Worm (Caenorhabditis elegans) whole organism, young adult: Measurements from ENCODE around the gene kqt-3.

Experiments
- B0336.3 ChIP-seq: fragments of 200-800 bp; sonication (Bioruptor generic); IDR thresholded peaks from 2 replicates; pipeline ENCODE4 v1.3.6; 2022; ENCODE audit warnings: missing genetic modification characterization, missing compliant biosample characterization
- C06A6.2 ChIP-seq: fragments of 200-800 bp; sonication (Bioruptor generic); conservative IDR thresholded peaks from 2 replicates; pipeline ENCODE4 v1.3.6; 2022; ENCODE audit warnings: missing genetic modification characterization, missing compliant biosample characterization
- F33H1.4 ChIP-seq: fragments of 200-800 bp; sonication (Bioruptor generic); IDR thresholded peaks from 2 replicates; pipeline ENCODE4 v1.3.6; 2022; ENCODE audit warnings: missing genetic modification reagents, missing genetic modification characterization, missing compliant biosample characterization
- F39B2.1 ChIP-seq: fragments of 200-800 bp; sonication (Bioruptor generic); IDR thresholded peaks from 2 replicates; pipeline ENCODE4 v1.3.6; 2022; ENCODE audit warnings: missing genetic modification reagents, missing genetic modification characterization, missing compliant biosample characterization
- F52B5.7 ChIP-seq: sonication (generic microtip); optimal IDR thresholded peaks from 2 replicates; lab custom pipeline; 2016; ENCODE audit warnings: mild to moderate bottlenecking, missing genetic modification characterization, missing compliant biosample characterization
- K11D2.4 ChIP-seq: fragments of 200-800 bp; sonication (Bioruptor generic); IDR thresholded peaks from 2 replicates; pipeline ENCODE4 v1.3.6; 2022; ENCODE audit warnings: missing genetic modification reagents, missing genetic modification characterization, missing compliant biosample characterization
- K12H6.12 ChIP-seq: fragments of 200-800 bp; sonication (Bioruptor generic); optimal IDR thresholded peaks from 2 replicates; lab custom pipeline; 2018; ENCODE audit warnings: mild to moderate bottlenecking, missing genetic modification characterization, missing compliant biosample characterization
- T26A5.8 ChIP-seq: sonication (generic microtip); optimal IDR thresholded peaks from 2 replicates; lab custom pipeline; 2016; ENCODE audit warnings: missing genetic modification characterization, missing compliant biosample characterization
- Y53F4B.3 ChIP-seq: fragments of 200-800 bp; sonication (Bioruptor generic); IDR thresholded peaks from 2 replicates; pipeline ENCODE4 v1.3.6; 2022; ENCODE audit warnings: missing genetic modification reagents, missing genetic modification characterization, missing compliant biosample characterization
- Y56A3A.18 ChIP-seq: fragments of 200-800 bp; sonication (Bioruptor generic); IDR thresholded peaks from 2 replicates; pipeline ENCODE4 v1.3.6; 2022; ENCODE audit warnings: missing genetic modification reagents, missing genetic modification characterization, missing compliant biosample characterization
- Y95B8A.8 ChIP-seq: fragments of 200-800 bp; sonication (Bioruptor generic); IDR thresholded peaks from 2 replicates; pipeline ENCODE4 v1.3.6; 2022; ENCODE audit warnings: missing genetic modification reagents, missing genetic modification characterization, missing compliant biosample characterization
- ZK185.1 ChIP-seq: sonication (generic microtip); optimal IDR thresholded peaks from 2 replicates; lab custom pipeline; 2016; ENCODE audit warnings: mild to moderate bottlenecking, missing genetic modification characterization, missing compliant biosample characterization; ENCODE audit not compliant: poor library complexity, severe bottlenecking
- ama-1 ChIP-seq, 3 experiments: fragments of 150-350 bp in 1 of 3; sonication (generic microtip) in 2 of 3; optimal IDR thresholded peaks; 2 replicates each; lab custom pipeline; 2014 to 2018; ENCODE audit warnings: missing biosample characterization in 2 of 3, missing genetic modification characterization in 2 of 3, missing genetic modification reagents in 2 of 3
- aptf-2 ChIP-seq: fragments of 200-800 bp; sonication (Bioruptor generic); conservative IDR thresholded peaks from 2 replicates; pipeline ENCODE4 v1.3.6; 2022; ENCODE audit warnings: missing genetic modification reagents, missing genetic modification characterization, missing compliant biosample characterization
- attf-6 ChIP-seq: fragments of 200-800 bp; sonication (Bioruptor generic); IDR thresholded peaks from 2 replicates; pipeline ENCODE4 v1.3.6; 2022; ENCODE audit warnings: missing genetic modification reagents, missing genetic modification characterization, missing compliant biosample characterization
- ccch-3 ChIP-seq: fragments of 200-800 bp; sonication (Bioruptor generic); optimal IDR thresholded peaks from 2 replicates; lab custom pipeline; 2018; ENCODE audit warnings: mild to moderate bottlenecking, missing genetic modification characterization, missing compliant biosample characterization
- cebp-2 ChIP-seq: fragments of 200-800 bp; sonication (Bioruptor generic); IDR thresholded peaks from 2 replicates; pipeline ENCODE4 v1.3.6; 2022; ENCODE audit warnings: missing genetic modification characterization, missing compliant biosample characterization
- ceh-100 ChIP-seq: fragments of 200-800 bp; sonication (Bioruptor generic); IDR thresholded peaks from 2 replicates; pipeline ENCODE4 v1.3.6; 2022; ENCODE audit warnings: missing genetic modification reagents, missing genetic modification characterization, missing compliant biosample characterization
- ceh-27 ChIP-seq: fragments of 200-800 bp; sonication (Bioruptor generic); optimal IDR thresholded peaks from 2 replicates; lab custom pipeline; 2018; ENCODE audit warnings: mild to moderate bottlenecking, missing genetic modification characterization, moderate library complexity, missing compliant biosample characterization
- dox-1 ChIP-seq: fragments of 200-800 bp; sonication (Bioruptor generic); IDR thresholded peaks from 2 replicates; pipeline ENCODE4 v1.3.6; 2022; ENCODE audit warnings: missing genetic modification reagents, missing genetic modification characterization, missing compliant biosample characterization
- egl-44 ChIP-seq: fragments of 200-800 bp; sonication (Bioruptor generic); IDR thresholded peaks from 2 replicates; pipeline ENCODE4 v1.3.6; 2022; ENCODE audit warnings: missing genetic modification reagents, missing genetic modification characterization, missing compliant biosample characterization
- ekl-4 ChIP-seq: fragments of 200-800 bp; sonication (Bioruptor generic); IDR thresholded peaks from 2 replicates; pipeline ENCODE4 v1.3.6; 2022; ENCODE audit warnings: missing genetic modification reagents, missing genetic modification characterization, missing compliant biosample characterization
- gei-17 ChIP-seq: fragments of 200-800 bp; sonication (Bioruptor generic); optimal IDR thresholded peaks from 2 replicates; lab custom pipeline; 2018; ENCODE audit warnings: mild to moderate bottlenecking, missing genetic modification characterization, missing compliant biosample characterization
- him-1 ChIP-seq: sonication (generic microtip); optimal IDR thresholded peaks from 2 replicates; lab custom pipeline; 2016; ENCODE audit warnings: missing genotype, missing genetic modification reagents, missing genetic modification characterization, missing compliant biosample characterization
- hmg-1.2 ChIP-seq: fragments of 200-800 bp; sonication (Bioruptor generic); IDR thresholded peaks from 2 replicates; pipeline ENCODE4 v1.3.6; 2022; ENCODE audit warnings: missing genetic modification reagents, missing genetic modification characterization, missing compliant biosample characterization
- let-526 ChIP-seq: fragments of 200-800 bp; sonication (Bioruptor generic); IDR thresholded peaks from 2 replicates; pipeline ENCODE4 v1.3.6; 2022; ENCODE audit warnings: missing genetic modification reagents, missing genetic modification characterization, missing compliant biosample characterization
- let-607 ChIP-seq, 2 experiments: fragments of 200-800 bp in 1 of 2; sonication (Bioruptor generic) in 1 of 2; sonication (generic microtip) in 1 of 2; optimal IDR thresholded peaks; 2 replicates each; lab custom pipeline; 2016 to 2018; ENCODE audit warnings: mild to moderate bottlenecking in 2 of 2, missing compliant biosample characterization in 2 of 2, missing genetic modification characterization in 2 of 2, moderate library complexity in 2 of 2, missing genotype in 1 of 2
- lin-35 ChIP-seq, 3 experiments: fragments of 150-350 bp in 2 of 3; sonication (generic microtip) in 1 of 3; optimal IDR thresholded peaks; 2 replicates each; lab custom pipeline; 2014 to 2018; ENCODE audit warnings: missing biosample characterization in 3 of 3, missing genetic modification characterization in 3 of 3, missing genetic modification reagents in 3 of 3
- lsl-1 ChIP-seq: fragments of 200-800 bp; sonication (Bioruptor generic); optimal IDR thresholded peaks from 2 replicates; lab custom pipeline; 2018; ENCODE audit warnings: mild to moderate bottlenecking, missing genetic modification characterization, moderate library complexity, missing compliant biosample characterization
- madf-3 ChIP-seq: fragments of 200-800 bp; sonication (Bioruptor generic); IDR thresholded peaks from 2 replicates; pipeline ENCODE4 v1.3.6; 2022; ENCODE audit warnings: missing genetic modification reagents, missing genetic modification characterization, missing compliant biosample characterization
- madf-6 ChIP-seq: fragments of 200-800 bp; sonication (Bioruptor generic); IDR thresholded peaks from 2 replicates; pipeline ENCODE4 v1.3.6; 2022; ENCODE audit warnings: missing genetic modification reagents, missing genetic modification characterization, missing compliant biosample characterization
- madf-8 ChIP-seq: fragments of 200-800 bp; sonication (Bioruptor generic); conservative IDR thresholded peaks from 2 replicates; pipeline ENCODE4 v1.3.6; 2022; ENCODE audit warnings: missing genetic modification reagents, missing genetic modification characterization, missing compliant biosample characterization
- nfya-2 ChIP-seq: fragments of 200-800 bp; sonication (Bioruptor generic); IDR thresholded peaks from 2 replicates; pipeline ENCODE4 v1.3.6; 2022; ENCODE audit warnings: missing genetic modification reagents, missing genetic modification characterization, missing compliant biosample characterization
- nhr-80 ChIP-seq: sonication (generic microtip); optimal IDR thresholded peaks from 2 replicates; lab custom pipeline; 2016; ENCODE audit warnings: missing genetic modification characterization, missing compliant biosample characterization
- rcor-1 ChIP-seq: fragments of 200-800 bp; sonication (Bioruptor generic); IDR thresholded peaks from 2 replicates; pipeline ENCODE4 v1.3.6; 2022; ENCODE audit warnings: missing genetic modification reagents, missing genetic modification characterization, missing compliant biosample characterization
- rec-8 ChIP-seq, 2 experiments: sonication (generic microtip); optimal IDR thresholded peaks; 2 replicates each; lab custom pipeline; 2016; ENCODE audit warnings: mild to moderate bottlenecking in 2 of 2, missing genetic modification characterization in 2 of 2, missing genetic modification reagents in 2 of 2, missing genotype in 2 of 2, missing biosample characterization in 1 of 2, missing compliant biosample characterization in 1 of 2, moderate library complexity in 1 of 2
- repo-1 ChIP-seq: sonication (generic microtip); optimal IDR thresholded peaks from 2 replicates; lab custom pipeline; 2017; ENCODE audit warnings: mild to moderate bottlenecking, missing genetic modification characterization, missing compliant biosample characterization
- sdz-38 ChIP-seq: sonication (generic microtip); optimal IDR thresholded peaks from 2 replicates; lab custom pipeline; 2016; ENCODE audit warnings: missing genotype, missing genetic modification characterization, missing compliant biosample characterization
- sea-2 ChIP-seq: fragments of 200-800 bp; sonication (Bioruptor generic); IDR thresholded peaks from 2 replicates; pipeline ENCODE4 v1.3.6; 2022; ENCODE audit warnings: missing genetic modification characterization, missing compliant biosample characterization
- snpc-4 ChIP-seq, 5 experiments: fragments of 150-350 bp in 1 of 5; sonication (generic microtip) in 4 of 5; optimal IDR thresholded peaks; 2 replicates each; lab custom pipeline; 2014 to 2018; ENCODE audit warnings: missing genetic modification characterization in 5 of 5, missing biosample characterization in 3 of 5, antibody characterized with exemption in 2 of 5, mild to moderate bottlenecking in 2 of 5, missing compliant biosample characterization in 2 of 5, missing genotype in 2 of 5, moderate library complexity in 2 of 5, missing genetic modification reagents in 1 of 5
- tlf-1 ChIP-seq: fragments of 200-800 bp; sonication (Bioruptor generic); optimal IDR thresholded peaks from 2 replicates; lab custom pipeline; 2018; ENCODE audit warnings: mild to moderate bottlenecking, missing genetic modification characterization, missing compliant biosample characterization
- unc-130 ChIP-seq: sonication (generic microtip); optimal IDR thresholded peaks from 2 replicates; lab custom pipeline; 2016; ENCODE audit warnings: missing genetic modification reagents, missing genetic modification characterization, missing compliant biosample characterization
- zfh-2 ChIP-seq: fragments of 200-800 bp; sonication (Bioruptor generic); conservative IDR thresholded peaks from 2 replicates; pipeline ENCODE4 v1.3.6; 2022; ENCODE audit warnings: missing genetic modification reagents, missing genetic modification characterization, missing compliant biosample characterization
- ztf-22 ChIP-seq: fragments of 200-800 bp; sonication (Bioruptor generic); optimal IDR thresholded peaks from 2 replicates; lab custom pipeline; 2018; ENCODE audit warnings: mild to moderate bottlenecking, missing genetic modification characterization, moderate library complexity, missing compliant biosample characterization
- ztf-25 ChIP-seq: fragments of 200-800 bp; sonication (Bioruptor generic); IDR thresholded peaks from 2 replicates; pipeline ENCODE4 v1.3.6; 2022; ENCODE audit warnings: missing genetic modification reagents, missing genetic modification characterization, missing compliant biosample characterization
- ztf-26 ChIP-seq: sonication (generic microtip); optimal IDR thresholded peaks from 2 replicates; lab custom pipeline; 2017; ENCODE audit warnings: missing genetic modification characterization, missing compliant biosample characterization
- ztf-6 ChIP-seq: fragments of 200-800 bp; sonication (Bioruptor generic); IDR thresholded peaks from 2 replicates; pipeline ENCODE4 v1.3.6; 2022; ENCODE audit warnings: missing genetic modification reagents, missing genetic modification characterization, missing compliant biosample characterization

The kqt-3 gene

ce11 chrII:13722763-13723162 is 26.7 kb downstream of the kqt-3 start, which contains the start of gene Y54G9A.5 (continued):
- TF ChIP-seq gei-17 (no peak), tlf-1 (GFP tag; lab: Kevin White, UChicago) (peak; percentile 12), madf-6 (GFP tag; lab: Robert Waterston, UW) (peak; percentile 76), attf-6 (GFP tag; lab: Robert Waterston, UW) (no peak), repo-1 (tag; lab: Kevin White, UChicago) (no peak), ceh-100 (GFP tag; lab: Robert Waterston, UW) (peak; percentile 96), him-1 (tag; lab: Kevin White, UChicago) (no peak), lin-35 (GFP tag; optimal IDR thresholded peaks at IDR 0.05; lab: Kevin White, UChicago) (no peak), dox-1 (GFP tag; lab: Robert Waterston, UW) (peak; percentile 78), K12H6.12 (tag; lab: Kevin White, UChicago) (no peak), C06A6.2 (GFP tag; lab: Robert Waterston, UW) (no peak), ccch-3 (GFP tag; lab: Kevin White, UChicago) (no peak), F52B5.7 (no peak), snpc-4 (GFP tag; optimal IDR thresholded peaks at IDR 0.05; lab: Kevin White, UChicago) (no peak), snpc-4 (tag; optimal IDR thresholded peaks at IDR 0.05; lab: Kevin White, UChicago) (peak in 2 of 4 experiments; percentile 26 to 54), ztf-6 (no peak), hmg-1.2 (peak; percentile 31; the same call in 1 of the 2 replicates), ztf-26 (tag; lab: Kevin White, UChicago) (no peak), nfya-2 (GFP tag; lab: Robert Waterston, UW) (no peak), zfh-2 (GFP tag; lab: Robert Waterston, UW) (no peak), aptf-2 (GFP tag; lab: Robert Waterston, UW) (peak; percentile 71; the same call in 1 of the 2 replicates), unc-130 (GFP tag; lab: Kevin White, UChicago) (no peak), madf-8 (peak; percentile 63), F39B2.1 (GFP tag; lab: Robert Waterston, UW) (no peak), rec-8 (tag; optimal IDR thresholded peaks at IDR 0.05; lab: Kevin White, UChicago) (no peak), ama-1 (optimal IDR thresholded peaks at IDR 0.05; lab: Kevin White, UChicago) (no peak), ama-1 (GFP tag; optimal IDR thresholded peaks at IDR 0.05; lab: Kevin White, UChicago) (no peak), let-607 (tag; optimal IDR thresholded peaks at IDR 0.05; lab: Kevin White, UChicago) (no peak), cebp-2 (GFP tag; lab: Robert Waterston, UW) (no peak)

- TF ChIP-seq egl-44 (GFP tag; lab: Robert Waterston, UW) = 0 out of 2 replicates have a peak, but pooled peaks have one; percentile 54
- TF ChIP-seq K11D2.4 (GFP tag; lab: Robert Waterston, UW) = no peak
- peak; percentile 42 for TF ChIP-seq lsl-1
- no peak; the same call in 1 of the 2 replicates for TF ChIP-seq ztf-25 (GFP tag; lab: Robert Waterston, UW)
- no peak for TF ChIP-seq let-526
- no peak for TF ChIP-seq Y56A3A.18 (GFP tag; lab: Robert Waterston, UW)
- peak; percentile 29; the same call in 1 of the 2 replicates for TF ChIP-seq ceh-100 (GFP tag; lab: Robert Waterston, UW)
- TF ChIP-seq K12H6.12 (tag; lab: Kevin White, UChicago) = no peak
- no peak for TF ChIP-seq sea-2
- no peak for TF ChIP-seq sdz-38 (tag; lab: Kevin White, UChicago)
- TF ChIP-seq Y53F4B.3 = no peak
- no peak for TF ChIP-seq ztf-22 (GFP tag; lab: Kevin White, UChicago)
- no peak for TF ChIP-seq F39B2.1 (GFP tag; lab: Robert Waterston, UW)
- no peak for TF ChIP-seq ekl-4
- TF ChIP-seq rcor-1 (GFP tag; lab: Robert Waterston, UW) = no peak
- peak; percentile 71; the same call in 1 of the 2 replicates for TF ChIP-seq Y95B8A.8
- peak; percentile 53; the same call in 1 of the 2 replicates for TF ChIP-seq B0336.3 (GFP tag; lab: Robert Waterston, UW)
- no peak for TF ChIP-seq ceh-27
- TF ChIP-seq F33H1.4 (GFP tag; lab: Robert Waterston, UW) = 0 out of 2 replicates have a peak, but pooled peaks have one; percentile 9
- no peak for TF ChIP-seq T26A5.8 (tag; lab: Kevin White, UChicago)
- TF ChIP-seq ztf-6 = no peak
- TF ChIP-seq lin-35 (GFP tag; optimal IDR thresholded peaks at IDR 0.05; lab: Kevin White, UChicago) = no peak
- TF ChIP-seq madf-3 (GFP tag; lab: Robert Waterston, UW) = no peak
- TF ChIP-seq ZK185.1 (tag; lab: Kevin White, UChicago) = no peak
- no peak for TF ChIP-seq nhr-80
Observed at ce11 chrII:13723754-13724153, 27.7 kb downstream of the kqt-3 start.
